Worm (Caenorhabditis elegans) whole organism, L1 larva: Measurements from ENCODE around the gene elo-1.

Source experiments
- C04F5.9 ChIP-seq: sonication (generic microtip); optimal IDR thresholded peaks from 2 replicates; lab custom pipeline; 2016; ENCODE audit warnings: missing genetic modification characterization, missing compliant biosample characterization
- C16A3.4 ChIP-seq: fragments of 150-350 bp; optimal IDR thresholded peaks from 2 replicates; lab custom pipeline; 2014; ENCODE audit warnings: missing biosample characterization, missing genetic modification characterization
- Y116A8C.19 ChIP-seq: sonication (generic microtip); optimal IDR thresholded peaks from 2 replicates; lab custom pipeline; 2016; ENCODE audit warnings: missing compliant biosample characterization, missing genetic modification characterization, borderline replicate concordance
- aly-2 ChIP-seq: fragments of 150-350 bp; optimal IDR thresholded peaks from 2 replicates; lab custom pipeline; 2014; ENCODE audit warnings: missing biosample characterization, missing genetic modification characterization
- ama-1 ChIP-seq: fragments of 150-350 bp; optimal IDR thresholded peaks from 2 replicates; lab custom pipeline; 2014
- blmp-1 ChIP-seq: fragments of 150-350 bp; optimal IDR thresholded peaks from 2 replicates; lab custom pipeline; 2014; ENCODE audit warnings: missing biosample characterization, missing genetic modification characterization
- ceh-8 ChIP-seq: fragments of 200-800 bp; sonication (Bioruptor generic); optimal IDR thresholded peaks from 2 replicates; lab custom pipeline; 2018; ENCODE audit warnings: mild to moderate bottlenecking, missing genetic modification characterization, moderate library complexity, missing compliant biosample characterization
- ceh-88 ChIP-seq: fragments of 200-800 bp; sonication (Bioruptor generic); IDR thresholded peaks from 2 replicates; pipeline ENCODE4 v1.3.6; 2022; ENCODE audit warnings: missing genetic modification characterization, missing compliant biosample characterization
- ceh-90 ChIP-seq: sonication (generic microtip); optimal IDR thresholded peaks from 2 replicates; lab custom pipeline; 2016; ENCODE audit warnings: missing genetic modification characterization, missing compliant biosample characterization
- ces-1 ChIP-seq: fragments of 150-350 bp; optimal IDR thresholded peaks from 2 replicates; lab custom pipeline; 2014; ENCODE audit warnings: missing biosample characterization, missing genetic modification reagents, missing genetic modification characterization
- dsc-1 ChIP-seq: sonication (generic microtip); optimal IDR thresholded peaks from 2 replicates; lab custom pipeline; 2016; ENCODE audit warnings: mild to moderate bottlenecking, missing genetic modification characterization, missing compliant biosample characterization
- efl-1 ChIP-seq, 4 experiments: fragments of 150-350 bp; optimal IDR thresholded peaks in 3 of 4; peaks in 1 of 4; 1 replicate in 1 of 4; 2 replicates in 3 of 4; lab custom pipeline; 2014; ENCODE audit warnings: missing biosample characterization in 2 of 4, missing genetic modification characterization in 2 of 4, missing genetic modification reagents in 2 of 4
- egl-13 ChIP-seq: sonication (generic microtip); optimal IDR thresholded peaks from 2 replicates; lab custom pipeline; 2016; ENCODE audit warnings: missing genotype, missing genetic modification reagents, missing genetic modification characterization, missing compliant biosample characterization
- egl-27 ChIP-seq, 2 experiments: fragments of 150-350 bp in 1 of 2; sonication (generic microtip); optimal IDR thresholded peaks; 3 replicates each; lab custom pipeline; 2017 to 2018; ENCODE audit warnings: missing biosample characterization in 2 of 2, missing genetic modification characterization in 2 of 2, missing genetic modification reagents in 2 of 2
- elt-2 ChIP-seq: sonication (generic microtip); optimal IDR thresholded peaks from 2 replicates; lab custom pipeline; 2016; ENCODE audit warnings: missing genetic modification characterization, mild to moderate bottlenecking, inconsistent platforms, missing compliant biosample characterization, missing genetic modification reagents
- elt-3 ChIP-seq, 6 experiments: fragments of 150-350 bp in 1 of 6; sonication (generic microtip); optimal IDR thresholded peaks; 2 replicates each; lab custom pipeline; 2017 to 2018; ENCODE audit warnings: missing biosample characterization in 6 of 6, missing genetic modification characterization in 6 of 6, inconsistent platforms in 1 of 6
- ets-5 ChIP-seq: fragments of 200-800 bp; sonication (Bioruptor generic); IDR thresholded peaks from 2 replicates; pipeline ENCODE4 v1.3.6; 2022; ENCODE audit warnings: missing genetic modification characterization, missing compliant biosample characterization
- fkh-10 ChIP-seq: sonication (generic microtip); optimal IDR thresholded peaks from 2 replicates; lab custom pipeline; 2017; ENCODE audit warnings: missing biosample characterization, missing genetic modification reagents, missing genetic modification characterization
- fkh-8 ChIP-seq: sonication (generic microtip); optimal IDR thresholded peaks from 2 replicates; lab custom pipeline; 2016; ENCODE audit warnings: mild to moderate bottlenecking, missing genetic modification characterization, missing compliant biosample characterization
- fos-1 ChIP-seq: fragments of 150-350 bp; optimal IDR thresholded peaks from 2 replicates; lab custom pipeline; 2014; ENCODE audit warnings: missing biosample characterization, missing genetic modification characterization
- grh-1 ChIP-seq: fragments of 200-800 bp; sonication (Bioruptor generic); IDR thresholded peaks from 2 replicates; pipeline ENCODE4 v1.3.6; 2022; ENCODE audit warnings: missing genetic modification reagents, missing genetic modification characterization, missing compliant biosample characterization
- hlh-17 ChIP-seq: fragments of 200-800 bp; sonication (Bioruptor generic); optimal IDR thresholded peaks from 2 replicates; lab custom pipeline; 2018; ENCODE audit warnings: missing genetic modification characterization, mild to moderate bottlenecking, missing compliant biosample characterization, moderate library complexity, borderline replicate concordance
- hpl-2 ChIP-seq: fragments of 150-350 bp; optimal IDR thresholded peaks from 2 replicates; lab custom pipeline; 2014; ENCODE audit warnings: missing biosample characterization, missing genetic modification reagents, missing genetic modification characterization
- irx-1 ChIP-seq: sonication (generic microtip); optimal IDR thresholded peaks from 2 replicates; lab custom pipeline; 2016; ENCODE audit warnings: missing genetic modification characterization, missing compliant biosample characterization
- jun-1 ChIP-seq: fragments of 150-350 bp; optimal IDR thresholded peaks from 2 replicates; lab custom pipeline; 2014; ENCODE audit warnings: missing biosample characterization, missing genetic modification reagents, missing genetic modification characterization
- lin-13 ChIP-seq: fragments of 150-350 bp; optimal IDR thresholded peaks from 2 replicates; lab custom pipeline; 2014; ENCODE audit warnings: missing biosample characterization, missing genetic modification reagents, missing genetic modification characterization
- lin-39 ChIP-seq: fragments of 150-350 bp; optimal IDR thresholded peaks from 2 replicates; lab custom pipeline; 2014; ENCODE audit warnings: missing biosample characterization, missing genetic modification reagents, missing genetic modification characterization
- mab-9 ChIP-seq: fragments of 200-800 bp; sonication (Bioruptor generic); IDR thresholded peaks from 2 replicates; pipeline ENCODE4 v1.3.6; 2022; ENCODE audit warnings: missing genetic modification reagents, missing genetic modification characterization, missing compliant biosample characterization
- mdl-1 ChIP-seq, 2 experiments: fragments of 150-350 bp; optimal IDR thresholded peaks; 2 replicates each; lab custom pipeline; 2014 to 2017; ENCODE audit warnings: missing biosample characterization in 2 of 2, missing genetic modification characterization in 2 of 2, inconsistent platforms in 1 of 2
- mef-2 ChIP-seq: fragments of 150-350 bp; optimal IDR thresholded peaks from 2 replicates; lab custom pipeline; 2014; ENCODE audit warnings: missing biosample characterization, missing genetic modification characterization
- nhr-11 ChIP-seq: fragments of 150-350 bp; optimal IDR thresholded peaks from 2 replicates; lab custom pipeline; 2014; ENCODE audit warnings: missing biosample characterization, missing genetic modification characterization
- nhr-19 ChIP-seq: fragments of 200-800 bp; sonication (Bioruptor generic); conservative IDR thresholded peaks from 2 replicates; pipeline ENCODE4 v1.3.6; 2022; ENCODE audit warnings: missing genetic modification characterization, missing compliant biosample characterization
- nhr-237 ChIP-seq: fragments of 150-350 bp; optimal IDR thresholded peaks from 2 replicates; lab custom pipeline; 2014; ENCODE audit warnings: missing biosample characterization, missing genetic modification characterization
- nhr-28 ChIP-seq: fragments of 150-350 bp; optimal IDR thresholded peaks from 2 replicates; lab custom pipeline; 2014; ENCODE audit warnings: missing biosample characterization, missing genetic modification characterization
- nhr-47 ChIP-seq: sonication (generic microtip); optimal IDR thresholded peaks from 2 replicates; lab custom pipeline; 2016; ENCODE audit warnings: mild to moderate bottlenecking, missing genetic modification characterization, moderate library complexity, missing compliant biosample characterization
- nhr-71 ChIP-seq: sonication (generic microtip); optimal IDR thresholded peaks from 2 replicates; lab custom pipeline; 2016; ENCODE audit warnings: mild to moderate bottlenecking, missing genetic modification characterization, moderate library complexity, missing compliant biosample characterization
- nhr-76 ChIP-seq: sonication (generic microtip); optimal IDR thresholded peaks from 2 replicates; lab custom pipeline; 2017; ENCODE audit warnings: missing biosample characterization, missing genetic modification characterization
- nhr-77 ChIP-seq: fragments of 150-350 bp; optimal IDR thresholded peaks from 2 replicates; lab custom pipeline; 2014; ENCODE audit warnings: missing biosample characterization, missing genetic modification characterization
- nhr-90 ChIP-seq: sonication (generic microtip); optimal IDR thresholded peaks from 2 replicates; lab custom pipeline; 2016; ENCODE audit warnings: mild to moderate bottlenecking, missing genetic modification characterization, missing compliant biosample characterization; ENCODE audit not compliant: poor library complexity
- pax-3 ChIP-seq: fragments of 200-800 bp; sonication (Bioruptor generic); optimal IDR thresholded peaks from 2 replicates; lab custom pipeline; 2018; ENCODE audit warnings: mild to moderate bottlenecking, missing genetic modification characterization, moderate library complexity, missing compliant biosample characterization
- pqm-1 ChIP-seq: sonication (generic microtip); optimal IDR thresholded peaks from 3 replicates; lab custom pipeline; 2017; ENCODE audit warnings: missing biosample characterization, missing genetic modification characterization
- rnt-1 ChIP-seq: sonication (generic microtip); optimal IDR thresholded peaks from 2 replicates; lab custom pipeline; 2016; ENCODE audit warnings: mild to moderate bottlenecking, missing genetic modification characterization, moderate library complexity, missing compliant biosample characterization
- skn-1 ChIP-seq: fragments of 150-350 bp; optimal IDR thresholded peaks from 2 replicates; lab custom pipeline; 2014; ENCODE audit warnings: missing biosample characterization, missing genetic modification characterization
- snpc-4 ChIP-seq: fragments of 150-350 bp; optimal IDR thresholded peaks from 2 replicates; lab custom pipeline; 2014; ENCODE audit warnings: missing biosample characterization, missing genetic modification characterization
- sup-37 ChIP-seq: fragments of 200-800 bp; sonication (Bioruptor generic); optimal IDR thresholded peaks from 2 replicates; lab custom pipeline; 2018; ENCODE audit warnings: mild to moderate bottlenecking, missing genetic modification characterization, missing compliant biosample characterization
- swsn-7 ChIP-seq: sonication (generic microtip); optimal IDR thresholded peaks from 2 replicates; lab custom pipeline; 2016; ENCODE audit warnings: missing genetic modification characterization, missing compliant biosample characterization
- tbx-2 ChIP-seq: sonication (generic microtip); optimal IDR thresholded peaks from 2 replicates; lab custom pipeline; 2016; ENCODE audit warnings: missing genetic modification characterization, missing compliant biosample characterization
- unc-130 ChIP-seq: fragments of 150-350 bp; optimal IDR thresholded peaks from 2 replicates; lab custom pipeline; 2017; ENCODE audit warnings: missing biosample characterization, missing genetic modification characterization, inconsistent platforms
- unc-30 ChIP-seq: sonication (generic microtip); optimal IDR thresholded peaks from 2 replicates; lab custom pipeline; 2017; ENCODE audit warnings: missing biosample characterization, missing genetic modification characterization
- vab-15 ChIP-seq: sonication (generic microtip); optimal IDR thresholded peaks from 2 replicates; lab custom pipeline; 2017; ENCODE audit warnings: missing genotype, mild to moderate bottlenecking, missing genetic modification characterization, missing compliant biosample characterization
- xbp-1 ChIP-seq: sonication (generic microtip); optimal IDR thresholded peaks from 2 replicates; lab custom pipeline; 2016; ENCODE audit warnings: missing genetic modification characterization, missing compliant biosample characterization
- zag-1 ChIP-seq: fragments of 150-350 bp; optimal IDR thresholded peaks from 2 replicates; lab custom pipeline; 2014; ENCODE audit warnings: missing biosample characterization, missing genetic modification characterization
- ztf-4 ChIP-seq: fragments of 150-350 bp; optimal IDR thresholded peaks from 2 replicates; lab custom pipeline; 2014; ENCODE audit warnings: missing biosample characterization, missing genetic modification characterization

elo-1 gene

DNA sequence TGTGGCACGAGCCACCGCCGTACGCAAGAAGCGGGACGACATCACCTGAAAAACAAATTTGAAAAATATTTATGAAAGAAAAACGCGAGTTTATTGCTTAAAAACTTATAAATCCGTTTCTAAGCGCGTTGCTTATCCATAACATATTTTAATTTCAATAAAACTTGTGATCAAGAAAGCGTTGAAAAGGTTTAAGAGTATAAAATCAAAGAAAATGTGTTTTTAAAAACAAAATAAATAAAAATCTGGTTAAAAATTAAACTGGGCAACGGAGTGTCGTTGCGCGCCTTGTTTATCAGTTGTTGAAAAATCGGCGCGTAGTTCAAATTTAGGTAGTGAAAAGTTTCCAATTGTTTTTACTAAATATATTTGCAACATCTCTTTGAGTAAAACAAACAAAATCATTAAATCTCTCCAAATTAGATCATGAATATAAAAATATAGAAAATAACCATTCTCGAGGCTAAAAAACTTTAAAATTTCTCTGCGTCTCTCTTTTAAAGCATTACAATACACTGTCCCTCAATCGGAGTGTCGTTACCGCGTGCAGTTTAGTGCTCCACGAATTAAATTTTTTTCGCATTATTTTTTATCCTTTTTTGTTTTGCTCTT is 1.2 kb upstream of the elo-1 start, which contains the start of gene ndua-5 (continued):
- TF ChIP-seq tbx-2 (tag; lab: Kevin White, UChicago) (peak; percentile 63), vab-15 (tag; lab: Kevin White, UChicago) (no peak), hpl-2 (GFP tag; lab: Kevin White, UChicago) (no peak), ceh-90 (tag; lab: Kevin White, UChicago) (no peak), unc-130 (tag; lab: Kevin White, UChicago) (no peak), snpc-4 (tag; lab: Kevin White, UChicago) (peak; percentile 49), egl-13 (tag; lab: Kevin White, UChicago) (no peak), nhr-237 (tag; lab: Kevin White, UChicago) (no peak), pqm-1 (tag; lab: Kevin White, UChicago) (no peak), fkh-8 (tag; lab: Kevin White, UChicago) (peak; percentile 15), pax-3 (tag; lab: Kevin White, UChicago) (no peak), Y116A8C.19 (tag; lab: Kevin White, UChicago) (no peak), elt-2 (tag; lab: Kevin White, UChicago) (no peak), aly-2 (tag; lab: Kevin White, UChicago) (no peak), mef-2 (tag; lab: Kevin White, UChicago) (no peak), fos-1 (tag; lab: Kevin White, UChicago) (no peak), xbp-1 (tag; lab: Kevin White, UChicago) (peak; percentile 72), efl-1 (optimal IDR thresholded peaks at IDR 0.05; lab: Kevin White, UChicago) (peak; percentile 90 to 92), efl-1 (GFP tag; optimal IDR thresholded peaks at IDR 0.05 in 1 of 2; lab: Kevin White, UChicago) (peak; percentile 91 to 98), hlh-17 (no peak), blmp-1 (tag; lab: Kevin White, UChicago) (peak; percentile 61), mdl-1 (tag; optimal IDR thresholded peaks at IDR 0.05; lab: Kevin White, UChicago) (no peak), zag-1 (tag; lab: Kevin White, UChicago) (no peak), ces-1 (GFP tag; lab: Kevin White, UChicago) (no peak), nhr-90 (tag; lab: Kevin White, UChicago) (peak; percentile 42), nhr-76 (tag; lab: Kevin White, UChicago) (no peak), dsc-1 (tag; lab: Kevin White, UChicago) (peak; percentile 59), ztf-4 (tag; lab: Kevin White, UChicago) (no peak), rnt-1 (tag; lab: Kevin White, UChicago) (no peak), nhr-19 (peak; percentile 39; the same call in 1 of the 2 replicates), jun-1 (tag; lab: Kevin White, UChicago) (no peak), ets-5 (GFP tag; lab: Robert Waterston, UW) (no peak), ama-1 (lab: Kevin White, UChicago) (no peak), lin-39 (tag; lab: Kevin White, UChicago) (no peak), sup-37 (GFP tag; lab: Kevin White, UChicago) (no peak), grh-1 (GFP tag; lab: Robert Waterston, UW) (no peak), ceh-8 (GFP tag; lab: Kevin White, UChicago) (no peak), fkh-10 (GFP tag; lab: Kevin White, UChicago) (no peak), irx-1 (tag; lab: Kevin White, UChicago) (no peak), egl-27 (tag; optimal IDR thresholded peaks at IDR 0.05; lab: Kevin White, UChicago) (no peak), elt-3 (tag; optimal IDR thresholded peaks at IDR 0.05; lab: Kevin White, UChicago) (no peak), nhr-77 (tag; lab: Kevin White, UChicago) (no peak), unc-30 (no peak), nhr-71 (tag; lab: Kevin White, UChicago) (peak; percentile 79), nhr-47 (tag; lab: Kevin White, UChicago) (peak; percentile 74), skn-1 (no peak), mab-9 (GFP tag; lab: Robert Waterston, UW) (no peak), ceh-88 (GFP tag; lab: Robert Waterston, UW) (no peak), nhr-28 (no peak), C16A3.4 (peak; percentile 41), swsn-7 (tag; lab: Kevin White, UChicago) (peak; percentile 64), lin-13 (GFP tag; lab: Kevin White, UChicago) (no peak), nhr-11 (no peak), C04F5.9 (no peak)
